Fruit fly (Drosophila melanogaster) whole organism, embryonic: ENCODE results near the gene CG8944.

Source experiments
- Atf-2 ChIP-seq: fragments of 200-800 bp; sonication (Bioruptor generic); optimal IDR thresholded peaks from 2 replicates; lab custom pipeline; 2016; ENCODE audit warnings: missing biosample characterization, missing genetic modification characterization
- Awh ChIP-seq: fragments of 200-800 bp; sonication (Bioruptor generic); IDR thresholded peaks from 2 replicates; pipeline ENCODE4, ENCODE4 v1.3.6; 2022; ENCODE audit warnings: missing biosample characterization, missing genetic modification characterization
- Blimp-1 ChIP-seq: fragments of 200-800 bp; sonication (Bioruptor generic); optimal IDR thresholded peaks from 3 replicates; lab custom pipeline; 2018; ENCODE audit warnings: missing biosample characterization, missing genetic modification characterization, mild to moderate bottlenecking, moderate library complexity, missing genetic modification reagents
- CG10565 ChIP-seq: fragments of 200-800 bp; sonication (Bioruptor generic); optimal IDR thresholded peaks from 3 replicates; lab custom pipeline; 2016; ENCODE audit warnings: missing biosample characterization, mild to moderate bottlenecking, missing genetic modification characterization
- CG12236 ChIP-seq: fragments of 200-800 bp; sonication (Bioruptor generic); optimal IDR thresholded peaks from 2 replicates; lab custom pipeline; 2016; ENCODE audit warnings: missing biosample characterization, missing genetic modification characterization
- CG12299 ChIP-seq: fragments of 200-800 bp; sonication (Bioruptor generic); optimal IDR thresholded peaks from 2 replicates; lab custom pipeline; 2018; ENCODE audit warnings: missing biosample characterization, mild to moderate bottlenecking, missing genetic modification characterization
- CG12391 ChIP-seq: fragments of 200-800 bp; sonication (Bioruptor generic); optimal IDR thresholded peaks from 3 replicates; lab custom pipeline; 2018; ENCODE audit warnings: missing biosample characterization, mild to moderate bottlenecking, missing genetic modification characterization, moderate library complexity
- CG13775 ChIP-seq: fragments of 200-800 bp; sonication (Bioruptor generic); optimal IDR thresholded peaks from 3 replicates; lab custom pipeline; 2017; ENCODE audit warnings: missing biosample characterization, mild to moderate bottlenecking, missing genetic modification characterization
- CG1647 ChIP-seq: fragments of 200-800 bp; sonication (Bioruptor generic); optimal IDR thresholded peaks from 3 replicates; lab custom pipeline; 2016; ENCODE audit warnings: missing biosample characterization, missing genetic modification characterization
- CG1832 ChIP-seq: fragments of 200-800 bp; sonication (Bioruptor generic); optimal IDR thresholded peaks from 2 replicates; lab custom pipeline; 2017; ENCODE audit warnings: missing biosample characterization, mild to moderate bottlenecking, missing genetic modification characterization, inconsistent platforms
- CG2199 ChIP-seq: fragments of 200-800 bp; sonication (Bioruptor generic); IDR thresholded peaks from 3 replicates; pipeline ENCODE4 v1.3.6; 2022; ENCODE audit warnings: missing biosample characterization, missing genetic modification characterization
- CG2202 ChIP-seq: fragments of 200-800 bp; sonication (Bioruptor generic); optimal IDR thresholded peaks from 2 replicates; lab custom pipeline; 2018; ENCODE audit warnings: missing biosample characterization, mild to moderate bottlenecking, missing genetic modification characterization
- CG2712 ChIP-seq: fragments of 200-800 bp; optimal IDR thresholded peaks from 3 replicates; lab custom pipeline; 2019; ENCODE audit warnings: missing biosample characterization, mild to moderate bottlenecking, missing genetic modification characterization, moderate library complexity
- CG30403 ChIP-seq: fragments of 200-800 bp; sonication (Bioruptor generic); optimal IDR thresholded peaks from 3 replicates; lab custom pipeline; 2016; ENCODE audit warnings: missing biosample characterization, missing genetic modification characterization
- CG33557 ChIP-seq: fragments of 200-800 bp; sonication (Bioruptor generic); optimal IDR thresholded peaks from 2 replicates; lab custom pipeline; 2019; ENCODE audit warnings: missing biosample characterization, mild to moderate bottlenecking, missing genetic modification characterization, moderate library complexity
- CG3726 ChIP-seq: fragments of 200-800 bp; sonication (Bioruptor generic); IDR thresholded peaks from 3 replicates; pipeline ENCODE4, ENCODE4 v1.3.6; 2022; ENCODE audit warnings: missing biosample characterization, missing genetic modification characterization
- CG3847 ChIP-seq: fragments of 200-800 bp; sonication (Bioruptor generic); IDR thresholded peaks from 2 replicates; pipeline ENCODE4 v1.3.6; 2022; ENCODE audit warnings: missing biosample characterization, missing genetic modification characterization
- CG4328 ChIP-seq: fragments of 200-800 bp; sonication (Bioruptor generic); optimal IDR thresholded peaks from 3 replicates; lab custom pipeline; 2017; ENCODE audit warnings: missing biosample characterization, missing genetic modification reagents, missing genetic modification characterization
- CG4820 ChIP-seq: fragments of 200-800 bp; sonication (Bioruptor generic); optimal IDR thresholded peaks from 3 replicates; lab custom pipeline; 2016; ENCODE audit warnings: missing biosample characterization, missing genetic modification characterization
- CG4854 ChIP-seq: fragments of 200-800 bp; sonication (Bioruptor generic); optimal IDR thresholded peaks from 2 replicates; lab custom pipeline; 2016; ENCODE audit warnings: missing biosample characterization, missing genetic modification characterization, inconsistent platforms
- CG6683 ChIP-seq: fragments of 200-800 bp; sonication (Bioruptor generic); optimal IDR thresholded peaks from 2 replicates; lab custom pipeline; 2017; ENCODE audit warnings: missing biosample characterization, mild to moderate bottlenecking, missing genetic modification characterization, missing genetic modification reagents
- CG9437 ChIP-seq: fragments of 200-800 bp; sonication (Bioruptor generic); optimal IDR thresholded peaks from 2 replicates; lab custom pipeline; 2018; ENCODE audit warnings: missing biosample characterization, mild to moderate bottlenecking, missing genetic modification characterization
- CG9609 ChIP-seq: fragments of 200-800 bp; sonication (Bioruptor generic); optimal IDR thresholded peaks from 3 replicates; lab custom pipeline; 2016; ENCODE audit warnings: missing biosample characterization, missing genetic modification characterization
- Dad ChIP-seq: fragments of 200-800 bp; sonication (Bioruptor generic); optimal IDR thresholded peaks from 3 replicates; lab custom pipeline; 2016; ENCODE audit warnings: missing biosample characterization, missing genetic modification characterization
- Dip2 ChIP-seq: fragments of 200-800 bp; sonication (Bioruptor generic); IDR thresholded peaks from 2 replicates; pipeline ENCODE4 v1.3.6; 2022; ENCODE audit warnings: missing biosample characterization, missing genetic modification characterization
- Fer2 ChIP-seq: fragments of 200-800 bp; sonication (Bioruptor generic); optimal IDR thresholded peaks from 2 replicates; lab custom pipeline; 2018; ENCODE audit warnings: missing biosample characterization, mild to moderate bottlenecking, missing genetic modification characterization, moderate library complexity
- GATAe ChIP-seq: fragments of 200-800 bp; sonication (Bioruptor generic); conservative IDR thresholded peaks from 2 replicates; pipeline ENCODE4 v1.3.6; 2022; ENCODE audit warnings: missing biosample characterization, missing genetic modification characterization
- Kr ChIP-seq: fragments of 200-800 bp; sonication (Bioruptor generic); optimal IDR thresholded peaks from 2 replicates; lab custom pipeline; 2017; ENCODE audit warnings: missing biosample characterization, mild to moderate bottlenecking, missing genetic modification characterization
- NfI ChIP-seq: fragments of 200-800 bp; sonication (Bioruptor generic); optimal IDR thresholded peaks from 3 replicates; lab custom pipeline; 2018; ENCODE audit warnings: missing biosample characterization, mild to moderate bottlenecking, missing genetic modification characterization, moderate library complexity
- Rx ChIP-seq: fragments of 200-800 bp; sonication (Bioruptor generic); IDR thresholded peaks from 2 replicates; pipeline ENCODE4 v1.3.6; 2022; ENCODE audit warnings: missing biosample characterization, missing genetic modification characterization
- Scr ChIP-seq: fragments of 200-800 bp; sonication (Bioruptor generic); IDR thresholded peaks from 2 replicates; pipeline ENCODE4 v1.3.6; 2022; ENCODE audit warnings: missing biosample characterization, missing genetic modification characterization; ENCODE audit not compliant: partially characterized antibody
- Side ChIP-seq: fragments of 200-800 bp; sonication (Bioruptor generic); optimal IDR thresholded peaks from 2 replicates; lab custom pipeline; 2016; ENCODE audit warnings: missing biosample characterization, missing genetic modification characterization
- Sox100B ChIP-seq: fragments of 200-800 bp; sonication (Bioruptor generic); optimal IDR thresholded peaks from 3 replicates; lab custom pipeline; 2018; ENCODE audit warnings: missing biosample characterization, mild to moderate bottlenecking, missing genetic modification characterization
- Spps ChIP-seq: fragments of 200-800 bp; sonication (Bioruptor generic); optimal IDR thresholded peaks from 2 replicates; lab custom pipeline; 2018; ENCODE audit warnings: missing biosample characterization, mild to moderate bottlenecking, missing genetic modification characterization
- Sry-β ChIP-seq: fragments of 200-800 bp; sonication (Bioruptor generic); optimal IDR thresholded peaks from 2 replicates; lab custom pipeline; 2018; ENCODE audit warnings: missing biosample characterization, mild to moderate bottlenecking, missing genetic modification characterization, moderate library complexity
- Taf1 ChIP-seq: fragments of 200-800 bp; sonication (Bioruptor generic); IDR thresholded peaks from 2 replicates; pipeline ENCODE4 v1.3.6; 2022; ENCODE audit warnings: missing biosample characterization, missing genetic modification characterization
- ara ChIP-seq: fragments of 200-800 bp; sonication (Bioruptor generic); IDR thresholded peaks from 2 replicates; pipeline ENCODE4 v1.3.6; 2022; ENCODE audit warnings: missing biosample characterization, missing genetic modification characterization
- bigmax ChIP-seq: fragments of 200-800 bp; sonication (Bioruptor generic); optimal IDR thresholded peaks from 2 replicates; lab custom pipeline; 2018; ENCODE audit warnings: missing biosample characterization, mild to moderate bottlenecking, missing genetic modification characterization
- dati ChIP-seq: fragments of 200-800 bp; sonication (Bioruptor generic); IDR thresholded peaks from 2 replicates; pipeline ENCODE4 v1.3.6; 2022; ENCODE audit warnings: missing biosample characterization, missing genetic modification characterization
- esg ChIP-seq: fragments of 200-800 bp; sonication (Bioruptor generic); conservative IDR thresholded peaks from 2 replicates; pipeline ENCODE4 v1.3.6; 2022; ENCODE audit warnings: missing biosample characterization, missing genetic modification characterization
- exex ChIP-seq: fragments of 200-800 bp; sonication (Bioruptor generic); optimal IDR thresholded peaks from 4 replicates; lab custom pipeline; 2018; ENCODE audit warnings: missing biosample characterization, mild to moderate bottlenecking, missing genetic modification characterization, moderate library complexity
- ftz-f1 ChIP-seq: fragments of 200-800 bp; sonication (Bioruptor generic); optimal IDR thresholded peaks from 2 replicates; lab custom pipeline; 2016; ENCODE audit warnings: missing biosample characterization, missing genetic modification characterization
- gcm ChIP-seq: fragments of 200-800 bp; sonication (Bioruptor generic); optimal IDR thresholded peaks from 2 replicates; lab custom pipeline; 2019; ENCODE audit warnings: missing biosample characterization, mild to moderate bottlenecking, missing genetic modification characterization, moderate library complexity
- hb ChIP-seq: fragments of 200-800 bp; sonication (Bioruptor generic); IDR thresholded peaks from 3 replicates; pipeline ENCODE4 v1.3.6; 2022; ENCODE audit warnings: missing biosample characterization, missing genetic modification characterization; ENCODE audit not compliant: partially characterized antibody
- kay ChIP-seq: fragments of 200-800 bp; sonication (Bioruptor generic); optimal IDR thresholded peaks from 2 replicates; lab custom pipeline; 2016; ENCODE audit warnings: missing biosample characterization, missing genetic modification characterization
- lola ChIP-seq, 3 experiments: fragments of >200 bp in 2 of 3; fragments of 200-800 bp in 1 of 3; sonication (Bioruptor generic) in 1 of 3; optimal IDR thresholded peaks; 2 replicates each; lab custom pipeline; 2017 to 2019; ENCODE audit warnings: missing biosample characterization in 3 of 3, missing genetic modification characterization in 3 of 3, mild to moderate bottlenecking in 1 of 3, moderate library complexity in 1 of 3
- nmo ChIP-seq: fragments of 200-800 bp; sonication (Bioruptor generic); optimal IDR thresholded peaks from 2 replicates; lab custom pipeline; 2018; ENCODE audit warnings: missing biosample characterization, mild to moderate bottlenecking, missing genetic modification characterization, moderate library complexity
- pros ChIP-seq: fragments of 200-800 bp; sonication (Bioruptor generic); optimal IDR thresholded peaks from 3 replicates; lab custom pipeline; 2019; ENCODE audit warnings: missing biosample characterization, mild to moderate bottlenecking, missing genetic modification characterization, moderate library complexity
- tgo ChIP-seq: fragments of 200-800 bp; sonication (Bioruptor generic); IDR thresholded peaks from 3 replicates; pipeline ENCODE4 v1.3.6; 2022; ENCODE audit warnings: missing biosample characterization, missing genetic modification characterization
- tx ChIP-seq: fragments of 200-800 bp; sonication (Bioruptor generic); optimal IDR thresholded peaks from 2 replicates; lab custom pipeline; 2016; ENCODE audit warnings: missing biosample characterization, missing genetic modification characterization

The CG8944 gene

dm6 chrX:15740288-15740726, 5.7 kb downstream of the CG8944 start (continued):
- TF ChIP-seq CG4328 (GFP tag; lab: Kevin White, UChicago) (peak; percentile 58), CG2202 (tag; lab: Kevin White, UChicago) (no peak), Side (GFP tag; lab: Kevin White, UChicago) (peak; percentile 39), GATAe (GFP tag; lab: Robert Waterston, UW) (peak; percentile 97), CG4820 (GFP tag; lab: Kevin White, UChicago) (peak; percentile 21), Fer2 (peak; percentile 54), CG6683 (GFP tag; lab: Kevin White, UChicago) (peak; percentile 63), Awh (peak; percentile 63), CG1832 (no peak), Scr (GFP tag; lab: Robert Waterston, UW) (no peak), kay (GFP tag; lab: Kevin White, UChicago) (peak; percentile 68), CG3726 (GFP tag; lab: Robert Waterston, UW) (0 out of 3 replicates have a peak, but pooled peaks have one; percentile 13), CG30403 (GFP tag; lab: Kevin White, UChicago) (peak; percentile 67), CG12391 (tag; lab: Kevin White, UChicago) (peak; percentile 69), CG2199 (GFP tag; lab: Robert Waterston, UW) (no peak), CG3847 (peak; percentile 78), NfI (GFP tag; lab: Kevin White, UChicago) (peak; percentile 74), nmo (GFP tag; lab: Kevin White, UChicago) (peak; percentile 53), gcm (GFP tag; lab: Kevin White, UChicago) (peak; percentile 45), Sox100B (no peak), dati (GFP tag; lab: Robert Waterston, UW) (peak; percentile 31; the same call in 1 of the 2 replicates), hb (no peak), exex (peak; percentile 99), Rx (GFP tag; lab: Robert Waterston, UW) (peak; percentile 50; the same call in 1 of the 2 replicates), ftz-f1 (GFP tag; lab: Kevin White, UChicago) (no peak), Blimp-1 (peak; percentile 48), CG2712 (tag; lab: Kevin White, UChicago) (peak; percentile 61), CG12236 (GFP tag; lab: Kevin White, UChicago) (no peak), CG9609 (GFP tag; lab: Kevin White, UChicago) (peak; percentile 42), CG4854 (GFP tag; lab: Kevin White, UChicago) (peak; percentile 27), CG12299 (tag; lab: Kevin White, UChicago) (peak; percentile 32), bigmax (GFP tag; lab: Kevin White, UChicago) (peak; percentile 21), Dip2 (GFP tag; lab: Robert Waterston, UW) (no peak), tx (peak; percentile 32), Kr (GFP tag; lab: Kevin White, UChicago) (no peak), CG1647 (GFP tag; lab: Kevin White, UChicago) (no peak), ara (GFP tag; lab: Robert Waterston, UW) (peak; percentile 53; the same call in 1 of the 2 replicates), CG33557 (GFP tag; lab: Kevin White, UChicago) (no peak), esg (GFP tag; lab: Robert Waterston, UW) (peak; percentile 50), tgo (GFP tag; lab: Robert Waterston, UW) (peak; percentile 72), lola (GFP tag; optimal IDR thresholded peaks at IDR 0.05; lab: Kevin White, UChicago) (peak in 1 of 3 experiments; percentile 25), pros (no peak), Spps (tag; lab: Kevin White, UChicago) (no peak), Sry-β (no peak), Atf-2 (GFP tag; lab: Kevin White, UChicago) (peak; percentile 3), CG9437 (GFP tag; lab: Kevin White, UChicago) (no peak), CG10565 (GFP tag; lab: Kevin White, UChicago) (no peak), Taf1 (peak; percentile 69), Dad (GFP tag; lab: Kevin White, UChicago) (peak; percentile 31), CG13775 (GFP tag; lab: Kevin White, UChicago) (peak; percentile 48)
